Worm (Caenorhabditis elegans) whole organism, midembryonic: ENCODE measurements around the gene tax-6.

Source experiments
- T22C8.4 ChIP-seq: fragments of 200-800 bp; sonication (Bioruptor generic); IDR thresholded peaks from 2 replicates; pipeline ENCODE4 v1.3.6; 2022; ENCODE audit warnings: missing genetic modification characterization, missing compliant biosample characterization
- cog-1 ChIP-seq: sonication (generic microtip); optimal IDR thresholded peaks from 2 replicates; lab custom pipeline; 2016; ENCODE audit warnings: missing genetic modification characterization, missing compliant biosample characterization
- flt-1 ChIP-seq: fragments of 200-800 bp; sonication (Bioruptor generic); IDR thresholded peaks from 2 replicates; pipeline ENCODE4 v1.3.6; 2022; ENCODE audit warnings: missing genetic modification characterization, missing compliant biosample characterization
- klf-2 ChIP-seq: fragments of 200-800 bp; sonication (Bioruptor generic); conservative IDR thresholded peaks from 2 replicates; pipeline ENCODE4 v1.3.6; 2022; ENCODE audit warnings: missing genetic modification reagents, missing genetic modification characterization, missing compliant biosample characterization
- med-1 ChIP-seq: sonication (generic microtip); optimal IDR thresholded peaks from 2 replicates; lab custom pipeline; 2017; ENCODE audit warnings: missing genetic modification characterization, mild to moderate bottlenecking, missing compliant biosample characterization, antibody characterized with exemption, missing genetic modification reagents; ENCODE audit not compliant: insufficient read depth
- tab-1 ChIP-seq: fragments of 200-800 bp; sonication (Bioruptor generic); IDR thresholded peaks from 2 replicates; pipeline ENCODE4 v1.3.6; 2022; ENCODE audit warnings: missing genetic modification characterization, missing compliant biosample characterization
- ztf-23 ChIP-seq: fragments of 200-800 bp; sonication (Bioruptor generic); IDR thresholded peaks from 2 replicates; pipeline ENCODE4 v1.3.6; 2022; ENCODE audit warnings: missing genetic modification reagents, missing genetic modification characterization, missing compliant biosample characterization

DNA sequence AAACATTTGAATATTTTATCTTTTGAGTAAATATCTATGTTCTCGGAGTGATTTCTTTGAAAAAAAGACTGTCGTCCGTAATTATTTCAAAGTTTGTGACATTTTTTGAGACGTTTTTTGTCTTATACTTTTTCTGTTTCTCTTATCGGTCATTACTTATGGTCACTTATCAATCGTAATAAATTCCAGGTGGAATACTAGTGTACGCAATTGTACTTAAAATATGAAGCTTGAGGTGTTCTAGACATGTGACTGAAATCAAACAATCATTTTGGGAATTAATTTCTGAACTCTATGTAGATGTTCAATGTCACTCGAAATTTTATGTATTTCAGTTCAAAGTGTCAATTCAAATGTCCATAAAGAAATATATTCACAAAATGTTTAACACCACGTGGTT is 40.9 kb upstream of the tax-6 start:
- TF ChIP-seq klf-2 (no peak), tab-1 (no peak), cog-1 (tag; lab: Kevin White, UChicago) (no peak), flt-1 (GFP tag; lab: Robert Waterston, UW) (no peak), T22C8.4 (GFP tag; lab: Robert Waterston, UW) (no peak), med-1 (no peak), ztf-23 (GFP tag; lab: Robert Waterston, UW) (no peak)
